Worm (Caenorhabditis elegans): ENCODE results near the gene eco-1.

DNA sequence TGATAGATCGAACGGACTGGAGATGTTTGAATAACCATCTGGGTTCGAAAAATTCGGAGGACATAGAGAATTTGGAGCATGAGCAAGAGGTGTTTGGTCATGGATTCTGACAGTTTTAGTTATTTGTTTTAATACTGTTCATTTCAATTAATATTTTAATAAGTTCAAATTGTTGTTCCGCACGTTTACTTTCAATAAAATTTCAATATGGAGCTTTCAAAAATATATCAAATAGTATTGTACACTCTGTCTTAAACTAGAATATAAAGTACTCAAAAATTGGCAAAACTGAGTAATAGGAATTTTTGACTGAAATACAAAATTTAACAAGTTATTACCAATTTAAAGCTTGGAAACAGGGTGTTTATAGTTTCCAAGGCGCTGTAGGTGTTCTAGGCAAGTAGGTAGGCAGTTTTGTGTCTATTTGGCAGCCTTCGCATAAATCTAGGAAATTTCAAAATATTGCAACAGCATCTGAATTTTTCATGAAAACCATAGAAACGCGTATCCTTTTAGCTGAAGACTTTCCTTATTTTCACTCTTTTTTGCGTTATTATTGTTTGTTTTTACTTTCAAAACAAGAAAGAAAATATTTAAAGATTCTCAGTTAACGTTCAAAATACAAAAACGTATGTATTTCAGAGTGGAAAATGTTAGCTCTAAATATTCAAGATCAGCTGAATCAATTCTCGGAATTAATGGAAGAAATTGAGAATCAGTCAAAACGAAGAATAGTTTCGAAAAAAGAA, 8.3 kb upstream of the eco-1 start, which contains the start of the genes T20B12.5 and T20B12.4:
- TF ChIP-seq ama-1 (optimal IDR thresholded peaks at IDR 0.05) = no peak
- no peak for TF ChIP-seq ceh-13 (GFP tag; optimal IDR thresholded peaks at IDR 0.05)
- TF ChIP-seq aly-1 (tag; optimal IDR thresholded peaks at IDR 0.05) = no peak
- TF ChIP-seq flt-1 (GFP tag; IDR thresholded peaks at IDR 0.05) = no peak
- no peak for TF ChIP-seq hnd-1 (tag; optimal IDR thresholded peaks at IDR 0.05)
